Worm (Caenorhabditis elegans) whole organism, L4 larva: ENCODE results near the gene sdz-5.
"Not testable (repeated sequence)": the region's sequence is repeated elsewhere in the genome, so short reads cannot be mapped to it uniquely, and the experiment has no call there.

Experiments used
- ama-1 ChIP-seq: fragments of 150-350 bp; optimal IDR thresholded peaks from 2 replicates; lab custom pipeline; 2014; ENCODE audit warnings: inconsistent platforms, mixed read lengths
- ceh-82 ChIP-seq: sonication (generic microtip); optimal IDR thresholded peaks from 2 replicates; lab custom pipeline; 2017; ENCODE audit warnings: missing biosample characterization, missing genetic modification characterization
- dmd-8 ChIP-seq: fragments of 200-800 bp; sonication (Bioruptor generic); IDR thresholded peaks from 2 replicates; pipeline ENCODE4 v1.3.6; 2022; ENCODE audit warnings: missing genetic modification characterization, missing compliant biosample characterization
- lim-7 ChIP-seq: fragments of 200-800 bp; sonication (Bioruptor generic); IDR thresholded peaks from 2 replicates; pipeline ENCODE4 v1.3.6; 2022; ENCODE audit warnings: missing genetic modification characterization, missing compliant biosample characterization
- lin-15B ChIP-seq: fragments of 150-350 bp; sonication (generic microtip); optimal IDR thresholded peaks from 3 replicates; lab custom pipeline; 2014; ENCODE audit warnings: missing biosample characterization, missing genetic modification characterization
- lin-39 ChIP-seq: fragments of 150-350 bp; optimal IDR thresholded peaks from 2 replicates; lab custom pipeline; 2014; ENCODE audit warnings: missing biosample characterization, missing genetic modification reagents, missing genetic modification characterization
- mes-2 ChIP-seq: sonication (generic microtip); optimal IDR thresholded peaks from 2 replicates; lab custom pipeline; 2016; ENCODE audit warnings: missing genotype, mild to moderate bottlenecking, missing genetic modification characterization, missing compliant biosample characterization; ENCODE audit not compliant: poor library complexity, severe bottlenecking
- nhr-237 ChIP-seq: sonication (generic microtip); optimal IDR thresholded peaks from 2 replicates; lab custom pipeline; 2017; ENCODE audit warnings: missing biosample characterization, missing genetic modification characterization
- pqm-1 ChIP-seq: sonication (generic microtip); optimal IDR thresholded peaks from 2 replicates; lab custom pipeline; 2017; ENCODE audit warnings: missing biosample characterization, missing genetic modification characterization
- rbr-2 ChIP-seq: sonication (generic microtip); optimal IDR thresholded peaks from 2 replicates; lab custom pipeline; 2016; ENCODE audit warnings: missing genotype, missing genetic modification characterization, missing compliant biosample characterization
- snpc-4 ChIP-seq: fragments of 150-350 bp; optimal IDR thresholded peaks from 2 replicates; lab custom pipeline; 2014; ENCODE audit warnings: missing biosample characterization, missing genetic modification characterization
- unc-62 ChIP-seq, 3 experiments: fragments of 150-350 bp in 1 of 3; sonication (generic microtip); optimal IDR thresholded peaks in 2 of 3; peaks in 1 of 3; 1 replicate in 1 of 3; 2 replicates in 2 of 3; lab custom pipeline; 2014 to 2017; ENCODE audit warnings: missing biosample characterization in 3 of 3, missing genetic modification characterization in 3 of 3, missing genetic modification reagents in 3 of 3, missing genotype in 1 of 3

ce11 chrII:3031292-3031691 lies 22.8 kb downstream of the sdz-5 start:
- TF ChIP-seq snpc-4 (tag; lab: Kevin White, UChicago); pqm-1 (tag; lab: Kevin White, UChicago); lin-15B (tag; lab: Kevin White, UChicago); lim-7 (GFP tag; lab: Robert Waterston, UW); ceh-82 (tag; lab: Kevin White, UChicago); nhr-237 (tag; lab: Kevin White, UChicago); mes-2; unc-62 (GFP tag; optimal IDR thresholded peaks at IDR 0.05 in 1 of 2; lab: Kevin White, UChicago); unc-62 (tag; optimal IDR thresholded peaks at IDR 0.05; lab: Kevin White, UChicago); rbr-2 (tag; lab: Kevin White, UChicago); ama-1 (lab: Kevin White, UChicago); lin-39 (tag; lab: Kevin White, UChicago): not testable (repeated sequence)
- 0 out of 2 replicates have a peak, but pooled peaks have one; percentile 59 for TF ChIP-seq dmd-8 (GFP tag; lab: Robert Waterston, UW)
